Worm (Caenorhabditis elegans) whole organism, L1 larva: ENCODE results near the gene npr-8.

Experiments
- Y116A8C.19 ChIP-seq: sonication (generic microtip); optimal IDR thresholded peaks from 2 replicates; lab custom pipeline; 2016; ENCODE audit warnings: missing compliant biosample characterization, missing genetic modification characterization, borderline replicate concordance
- ceh-88 ChIP-seq: fragments of 200-800 bp; sonication (Bioruptor generic); IDR thresholded peaks from 2 replicates; pipeline ENCODE4 v1.3.6; 2022; ENCODE audit warnings: missing genetic modification characterization, missing compliant biosample characterization
- dsc-1 ChIP-seq: sonication (generic microtip); optimal IDR thresholded peaks from 2 replicates; lab custom pipeline; 2016; ENCODE audit warnings: mild to moderate bottlenecking, missing genetic modification characterization, missing compliant biosample characterization
- elt-3 ChIP-seq, 6 experiments: fragments of 150-350 bp in 1 of 6; sonication (generic microtip); optimal IDR thresholded peaks; 2 replicates each; lab custom pipeline; 2017 to 2018; ENCODE audit warnings: missing biosample characterization in 6 of 6, missing genetic modification characterization in 6 of 6, inconsistent platforms in 1 of 6
- fkh-8 ChIP-seq: sonication (generic microtip); optimal IDR thresholded peaks from 2 replicates; lab custom pipeline; 2016; ENCODE audit warnings: mild to moderate bottlenecking, missing genetic modification characterization, missing compliant biosample characterization
- grh-1 ChIP-seq: fragments of 200-800 bp; sonication (Bioruptor generic); IDR thresholded peaks from 2 replicates; pipeline ENCODE4 v1.3.6; 2022; ENCODE audit warnings: missing genetic modification reagents, missing genetic modification characterization, missing compliant biosample characterization
- lin-14 ChIP-seq: fragments of 200-800 bp; sonication (Bioruptor generic); optimal IDR thresholded peaks from 2 replicates; lab custom pipeline; 2018; ENCODE audit warnings: mild to moderate bottlenecking, missing genetic modification characterization, moderate library complexity, missing compliant biosample characterization
- nhr-20 ChIP-seq: sonication (generic microtip); optimal IDR thresholded peaks from 2 replicates; lab custom pipeline; 2016; ENCODE audit warnings: mild to moderate bottlenecking, missing genetic modification characterization, missing compliant biosample characterization
- nhr-71 ChIP-seq: sonication (generic microtip); optimal IDR thresholded peaks from 2 replicates; lab custom pipeline; 2016; ENCODE audit warnings: mild to moderate bottlenecking, missing genetic modification characterization, moderate library complexity, missing compliant biosample characterization
- nhr-85 ChIP-seq: sonication (generic microtip); peaks from one replicate; lab custom pipeline; 2016; ENCODE audit warnings: missing genetic modification characterization, inconsistent platforms, missing compliant biosample characterization
- snu-23 ChIP-seq: sonication (generic microtip); optimal IDR thresholded peaks from 2 replicates; lab custom pipeline; 2016; ENCODE audit warnings: missing genetic modification characterization, missing compliant biosample characterization
- unc-86 ChIP-seq: sonication (generic microtip); optimal IDR thresholded peaks from 2 replicates; lab custom pipeline; 2016; ENCODE audit warnings: missing genetic modification characterization, missing compliant biosample characterization
- zip-4 ChIP-seq: fragments of 200-800 bp; sonication (Bioruptor generic); optimal IDR thresholded peaks from 2 replicates; lab custom pipeline; 2018; ENCODE audit warnings: mild to moderate bottlenecking, missing genetic modification characterization, moderate library complexity, missing compliant biosample characterization

npr-8 gene

ce11 chrX:7437949-7438348 is 60.8 kb downstream of the npr-8 start, which contains the start of gene C01C10.2:
Gene C01C10.2, minus strand, starts transcription at chrX:7438118.
- TF ChIP-seq snu-23 (GFP tag; lab: Kevin White, UChicago) (peak; percentile 4), nhr-71 (tag; lab: Kevin White, UChicago) (peak; percentile 29), unc-86 (tag; lab: Kevin White, UChicago) (no peak), zip-4 (no peak), Y116A8C.19 (tag; lab: Kevin White, UChicago) (no peak), fkh-8 (tag; lab: Kevin White, UChicago) (no peak), dsc-1 (tag; lab: Kevin White, UChicago) (no peak), grh-1 (GFP tag; lab: Robert Waterston, UW) (peak; percentile 83), nhr-20 (tag; lab: Kevin White, UChicago) (peak; percentile 13), ceh-88 (GFP tag; lab: Robert Waterston, UW) (no peak), nhr-85 (peak; percentile 87), lin-14 (GFP tag; lab: Kevin White, UChicago) (peak; percentile 65), elt-3 (tag; optimal IDR thresholded peaks at IDR 0.05; lab: Kevin White, UChicago) (peak in 1 of 6 experiments; percentile 40)
